Fruit fly (Drosophila melanogaster) whole organism, embryonic: ENCODE results near the gene Oatp33Eb.

Source experiments
- CG10209 ChIP-seq: fragments of 200-800 bp; sonication (Bioruptor generic); optimal IDR thresholded peaks from 3 replicates; lab custom pipeline; 2017; ENCODE audit warnings: missing biosample characterization, mild to moderate bottlenecking, missing genetic modification characterization, missing genetic modification reagents
- CG10431 ChIP-seq: fragments of 200-800 bp; sonication (Bioruptor generic); optimal IDR thresholded peaks from 3 replicates; lab custom pipeline; 2018; ENCODE audit warnings: missing biosample characterization, mild to moderate bottlenecking, missing genetic modification characterization
- CG10462 ChIP-seq: fragments of 200-800 bp; sonication (Bioruptor generic); optimal IDR thresholded peaks from 2 replicates; lab custom pipeline; 2016; ENCODE audit warnings: missing biosample characterization, missing genetic modification characterization
- CG11695 ChIP-seq: fragments of 200-800 bp; sonication (Bioruptor generic); IDR thresholded peaks from 3 replicates; pipeline ENCODE4 v1.3.6; 2022; ENCODE audit warnings: missing biosample characterization, missing genetic modification characterization
- CG1233 ChIP-seq: fragments of 200-800 bp; sonication (Bioruptor generic); optimal IDR thresholded peaks from 4 replicates; lab custom pipeline; 2018; ENCODE audit warnings: missing biosample characterization, mild to moderate bottlenecking, missing genetic modification characterization
- CG12659 ChIP-seq: fragments of 200-800 bp; sonication (Bioruptor generic); optimal IDR thresholded peaks from 3 replicates; lab custom pipeline; 2017; ENCODE audit warnings: mild to moderate bottlenecking, missing biosample characterization, missing genetic modification reagents, missing genetic modification characterization
- CG13296 ChIP-seq: fragments of 200-800 bp; sonication (Bioruptor generic); optimal IDR thresholded peaks from 3 replicates; lab custom pipeline; 2018; ENCODE audit warnings: missing biosample characterization, mild to moderate bottlenecking, missing genetic modification characterization
- CG14860 ChIP-seq: fragments of 200-800 bp; sonication (Bioruptor generic); IDR thresholded peaks from 3 replicates; pipeline ENCODE4 v1.3.6; 2022; ENCODE audit warnings: missing biosample characterization, missing genetic modification characterization; ENCODE audit not compliant: partially characterized antibody
- CG15514 ChIP-seq: fragments of 200-800 bp; sonication (Bioruptor generic); optimal IDR thresholded peaks from 3 replicates; lab custom pipeline; 2017; ENCODE audit warnings: missing biosample characterization, missing genetic modification characterization, mild to moderate bottlenecking, moderate library complexity, missing genetic modification reagents
- CG15601 ChIP-seq: fragments of 200-800 bp; sonication (Bioruptor generic); optimal IDR thresholded peaks from 3 replicates; lab custom pipeline; 2019; ENCODE audit warnings: missing biosample characterization, mild to moderate bottlenecking, missing genetic modification characterization, moderate library complexity
- CG16815 ChIP-seq: fragments of 200-800 bp; sonication (Bioruptor generic); optimal IDR thresholded peaks from 3 replicates; lab custom pipeline; 2017; ENCODE audit warnings: missing biosample characterization, mild to moderate bottlenecking, missing genetic modification characterization
- CG17328 ChIP-seq: fragments of 200-800 bp; sonication (Bioruptor generic); IDR thresholded peaks from 2 replicates; pipeline ENCODE4 v1.3.6; 2022; ENCODE audit warnings: missing biosample characterization, missing genetic modification characterization
- CG17568 ChIP-seq: fragments of 200-800 bp; sonication (Bioruptor generic); optimal IDR thresholded peaks from 2 replicates; lab custom pipeline; 2018; ENCODE audit warnings: missing biosample characterization, mild to moderate bottlenecking, missing genetic modification characterization, moderate library complexity
- CG18476 ChIP-seq: fragments of 200-800 bp; sonication (Bioruptor generic); optimal IDR thresholded peaks from 2 replicates; lab custom pipeline; 2016; ENCODE audit warnings: missing biosample characterization, mild to moderate bottlenecking, missing genetic modification characterization
- CG2116 ChIP-seq: fragments of 200-800 bp; sonication (Bioruptor generic); optimal IDR thresholded peaks from 3 replicates; lab custom pipeline; 2018; ENCODE audit warnings: missing biosample characterization, mild to moderate bottlenecking, missing genetic modification characterization
- CG2129 ChIP-seq: fragments of 200-800 bp; sonication (Bioruptor generic); IDR thresholded peaks from 2 replicates; pipeline ENCODE4 v1.3.6; 2022; ENCODE audit warnings: missing biosample characterization, missing genetic modification characterization; ENCODE audit not compliant: partially characterized antibody
- CG2199 ChIP-seq: fragments of 200-800 bp; sonication (Bioruptor generic); IDR thresholded peaks from 3 replicates; pipeline ENCODE4 v1.3.6; 2022; ENCODE audit warnings: missing biosample characterization, missing genetic modification characterization
- CG30403 ChIP-seq: fragments of 200-800 bp; sonication (Bioruptor generic); optimal IDR thresholded peaks from 3 replicates; lab custom pipeline; 2016; ENCODE audit warnings: missing biosample characterization, missing genetic modification characterization
- CG31388 ChIP-seq: fragments of 200-800 bp; sonication (Bioruptor generic); optimal IDR thresholded peaks from 2 replicates; lab custom pipeline; 2016; ENCODE audit warnings: missing biosample characterization, missing genetic modification characterization
- CG33557 ChIP-seq: fragments of 200-800 bp; sonication (Bioruptor generic); optimal IDR thresholded peaks from 2 replicates; lab custom pipeline; 2019; ENCODE audit warnings: missing biosample characterization, mild to moderate bottlenecking, missing genetic modification characterization, moderate library complexity
- CG4328 ChIP-seq: fragments of 200-800 bp; sonication (Bioruptor generic); optimal IDR thresholded peaks from 3 replicates; lab custom pipeline; 2017; ENCODE audit warnings: missing biosample characterization, missing genetic modification reagents, missing genetic modification characterization
- CG4360 ChIP-seq: fragments of 200-800 bp; sonication (Bioruptor generic); IDR thresholded peaks from 2 replicates; pipeline ENCODE4 v1.3.6; 2022; ENCODE audit warnings: missing biosample characterization, missing genetic modification characterization
- CG4820 ChIP-seq: fragments of 200-800 bp; sonication (Bioruptor generic); optimal IDR thresholded peaks from 3 replicates; lab custom pipeline; 2016; ENCODE audit warnings: missing biosample characterization, missing genetic modification characterization
- CG6854 ChIP-seq: fragments of 200-800 bp; sonication (Bioruptor generic); optimal IDR thresholded peaks from 3 replicates; lab custom pipeline; 2017; ENCODE audit warnings: missing biosample characterization, mild to moderate bottlenecking, missing genetic modification characterization
- CG7745 ChIP-seq: fragments of 200-800 bp; sonication (Bioruptor generic); optimal IDR thresholded peaks from 2 replicates; lab custom pipeline; 2018; ENCODE audit warnings: missing biosample characterization, mild to moderate bottlenecking, missing genetic modification characterization, moderate library complexity
- CG8290 ChIP-seq, 3 experiments: fragments of 200-800 bp; sonication (Bioruptor generic); optimal IDR thresholded peaks; 2 replicates each; lab custom pipeline; 2016 to 2019; ENCODE audit warnings: missing biosample characterization in 3 of 3, missing genetic modification characterization in 3 of 3, mild to moderate bottlenecking in 2 of 3, moderate library complexity in 1 of 3
- CHES-1-like ChIP-seq: fragments of 200-800 bp; sonication (Bioruptor generic); optimal IDR thresholded peaks from 2 replicates; lab custom pipeline; 2016; ENCODE audit warnings: missing biosample characterization, missing genetic modification characterization
- Camta ChIP-seq: fragments of 200-800 bp; sonication (Bioruptor generic); optimal IDR thresholded peaks from 2 replicates; lab custom pipeline; 2016; ENCODE audit warnings: missing biosample characterization, missing genetic modification characterization
- Dek ChIP-seq: fragments of 200-800 bp; sonication (Bioruptor generic); optimal IDR thresholded peaks from 3 replicates; lab custom pipeline; 2019; ENCODE audit warnings: missing biosample characterization, mild to moderate bottlenecking, missing genetic modification characterization, moderate library complexity
- Ets65A ChIP-seq: fragments of 200-800 bp; sonication (Bioruptor generic); peaks from one replicate; lab custom pipeline; 2016; ENCODE audit warnings: missing biosample characterization, missing genetic modification characterization
- Fer3 ChIP-seq: fragments of 200-800 bp; sonication (Bioruptor generic); optimal IDR thresholded peaks from 2 replicates; lab custom pipeline; 2018; ENCODE audit warnings: missing biosample characterization, mild to moderate bottlenecking, missing genetic modification characterization, moderate library complexity
- HLH3B ChIP-seq: fragments of 200-800 bp; sonication (Bioruptor generic); IDR thresholded peaks from 2 replicates; pipeline ENCODE4 v1.3.6; 2022; ENCODE audit warnings: missing biosample characterization, missing genetic modification characterization
- Meics ChIP-seq: fragments of 200-800 bp; sonication (Bioruptor generic); optimal IDR thresholded peaks from 2 replicates; lab custom pipeline; 2017; ENCODE audit warnings: missing biosample characterization, mild to moderate bottlenecking, missing genetic modification characterization
- Six4 ChIP-seq: fragments of 200-800 bp; sonication (Bioruptor generic); optimal IDR thresholded peaks from 2 replicates; lab custom pipeline; 2016; ENCODE audit warnings: missing biosample characterization, missing genetic modification characterization
- ase ChIP-seq: fragments of 200-800 bp; sonication (Bioruptor generic); IDR thresholded peaks from 3 replicates; pipeline ENCODE4 v1.3.6; 2022; ENCODE audit warnings: missing biosample characterization, missing genetic modification characterization
- ato ChIP-seq: fragments of 200-800 bp; sonication (Bioruptor generic); IDR thresholded peaks from 2 replicates; pipeline ENCODE4 v1.3.6; 2022; ENCODE audit warnings: missing biosample characterization, missing genetic modification characterization; ENCODE audit not compliant: partially characterized antibody
- bcd ChIP-seq: fragments of 200-800 bp; sonication (Bioruptor generic); optimal IDR thresholded peaks from 2 replicates; lab custom pipeline; 2017; ENCODE audit warnings: missing biosample characterization, mild to moderate bottlenecking, missing genetic modification characterization
- chinmo ChIP-seq: fragments of 200-800 bp; sonication (Bioruptor generic); IDR thresholded peaks from 4 replicates; pipeline ENCODE4 v1.3.6; 2022; ENCODE audit warnings: missing biosample characterization, missing genetic modification characterization; ENCODE audit not compliant: partially characterized antibody
- crc ChIP-seq: fragments of 200-800 bp; sonication (Bioruptor generic); optimal IDR thresholded peaks from 2 replicates; lab custom pipeline; 2016; ENCODE audit warnings: missing biosample characterization, missing genetic modification characterization
- gcm2 ChIP-seq: fragments of 200-800 bp; sonication (Bioruptor generic); optimal IDR thresholded peaks from 2 replicates; lab custom pipeline; 2016; ENCODE audit warnings: missing biosample characterization, missing genetic modification characterization
- gem ChIP-seq: fragments of 200-800 bp; sonication (Bioruptor generic); optimal IDR thresholded peaks from 2 replicates; lab custom pipeline; 2019; ENCODE audit warnings: missing biosample characterization, mild to moderate bottlenecking, missing genetic modification characterization, moderate library complexity
- gro ChIP-seq: fragments of 200-800 bp; sonication (Bioruptor generic); optimal IDR thresholded peaks from 2 replicates; lab custom pipeline; 2016; ENCODE audit warnings: missing biosample characterization, missing genetic modification characterization
- insv ChIP-seq, 2 experiments: fragments of 200-800 bp; sonication (Bioruptor generic); optimal IDR thresholded peaks; 3 replicates each; lab custom pipeline; 2016 to 2018; ENCODE audit warnings: missing biosample characterization in 2 of 2, missing genetic modification characterization in 2 of 2
- ken ChIP-seq: fragments of 200-800 bp; sonication (Bioruptor generic); IDR thresholded peaks from 3 replicates; pipeline ENCODE4 v1.3.6; 2022; ENCODE audit warnings: missing biosample characterization, missing genetic modification characterization
- prd ChIP-seq, 3 experiments: fragments of >200 bp in 2 of 3; fragments of 200-800 bp in 1 of 3; sonication (Bioruptor generic) in 1 of 3; optimal IDR thresholded peaks in 2 of 3; IDR thresholded peaks in 1 of 3; 2 replicates in 2 of 3; 3 replicates in 1 of 3; pipeline versions ENCODE4 v1.3.6 to Lab custom; 2017 to 2022; ENCODE audit warnings: missing biosample characterization in 1 of 3, missing genetic modification characterization in 1 of 3
- salm ChIP-seq: fragments of 200-800 bp; sonication (Bioruptor generic); optimal IDR thresholded peaks from 2 replicates; lab custom pipeline; 2018; ENCODE audit warnings: missing biosample characterization, mild to moderate bottlenecking, missing genetic modification characterization
- schlank ChIP-seq: fragments of 200-800 bp; sonication (Bioruptor generic); optimal IDR thresholded peaks from 2 replicates; lab custom pipeline; 2018; ENCODE audit warnings: missing biosample characterization, mild to moderate bottlenecking, missing genetic modification characterization
- vvl ChIP-seq: fragments of 200-800 bp; sonication (Bioruptor generic); IDR thresholded peaks from 2 replicates; pipeline ENCODE4 v1.3.6; 2022; ENCODE audit warnings: missing biosample characterization, missing genetic modification characterization

Oatp33Eb gene

DNA sequence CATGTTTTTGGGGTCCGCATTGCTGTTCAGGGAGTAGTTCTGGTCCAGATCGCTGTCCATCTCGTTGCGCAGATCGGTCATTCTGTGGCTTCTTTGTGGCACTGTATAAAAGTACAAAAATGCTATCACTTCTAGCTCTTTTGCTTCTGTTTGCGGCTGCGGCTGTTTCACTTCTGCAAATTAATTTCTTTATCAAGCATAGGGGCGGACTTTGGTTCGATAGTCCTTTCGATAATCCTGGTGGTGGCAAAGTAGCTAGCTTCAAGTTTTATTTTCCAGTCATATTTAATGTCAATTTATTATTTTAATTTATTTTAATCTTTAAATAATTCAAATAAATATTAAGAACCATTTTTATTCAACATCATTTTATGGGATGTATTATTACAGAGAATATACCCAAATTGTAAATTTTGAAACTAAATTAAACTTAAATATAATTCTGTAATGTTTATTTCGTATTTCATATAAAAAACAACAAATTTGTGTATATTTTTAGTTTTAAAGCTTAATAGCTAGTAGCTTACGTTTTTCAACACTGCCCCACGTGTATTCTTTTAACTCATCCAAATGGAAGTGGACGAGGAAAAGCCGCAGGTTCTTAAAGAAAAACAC is 20.7 kb upstream of the Oatp33Eb start, which contains the start of the genes CG5446 and Trm1 (continued):
- peak; percentile 76 for TF ChIP-seq CG30403 (GFP tag; lab: Kevin White, UChicago)
- TF ChIP-seq crc = no peak
- TF ChIP-seq Meics (GFP tag; lab: Kevin White, UChicago) = peak; percentile 76
- TF ChIP-seq Camta (GFP tag; lab: Kevin White, UChicago) = no peak
- TF ChIP-seq prd (optimal IDR thresholded peaks at IDR 0.05; lab: Kevin White, UChicago) = no peak
- TF ChIP-seq prd (GFP tag; IDR thresholded peaks at IDR 0.05; lab: Robert Waterston, UW) = peak; percentile 51; the same call in 1 of the 3 replicates
- no peak for TF ChIP-seq CHES-1-like (GFP tag; lab: Kevin White, UChicago)
- peak; percentile 17 for TF ChIP-seq CG31388
- peak; percentile 56 for TF ChIP-seq CG2116 (GFP tag; lab: Kevin White, UChicago)
- no peak for TF ChIP-seq gcm2
- peak; percentile 90 for TF ChIP-seq gem (tag; lab: Kevin White, UChicago)
- TF ChIP-seq CG10462 = peak; percentile 14
- peak; percentile 70; the same call in 2 of the 3 replicates for TF ChIP-seq CG11695 (GFP tag; lab: Robert Waterston, UW)
- peak; percentile 74 for TF ChIP-seq CG10209 (GFP tag; lab: Kevin White, UChicago)
- peak; percentile 75; the same call in 1 of the 2 replicates for TF ChIP-seq vvl (GFP tag; lab: Robert Waterston, UW)
- no peak for TF ChIP-seq CG2199 (GFP tag; lab: Robert Waterston, UW)
- TF ChIP-seq CG15514 (GFP tag; lab: Kevin White, UChicago) = peak; percentile 51
- TF ChIP-seq CG33557 (GFP tag; lab: Kevin White, UChicago) = peak; percentile 67
- TF ChIP-seq CG18476 = peak; percentile 3
- TF ChIP-seq Six4 (GFP tag; lab: Kevin White, UChicago) = peak; percentile 70
- 0 out of 3 replicates have a peak, but pooled peaks have one; percentile 6 for TF ChIP-seq ken (GFP tag; lab: Robert Waterston, UW)
- TF ChIP-seq CG1233 = peak; percentile 41
- peak; percentile 66 for TF ChIP-seq bcd (GFP tag; lab: Kevin White, UChicago)
- TF ChIP-seq CG17328 (GFP tag; lab: Robert Waterston, UW) = no peak
- TF ChIP-seq CG4820 (GFP tag; lab: Kevin White, UChicago) = peak; percentile 48
- peak; percentile 47 for TF ChIP-seq Ets65A (GFP tag; lab: Kevin White, UChicago)
- TF ChIP-seq CG2129 (GFP tag; lab: Robert Waterston, UW) = no peak
- no peak for TF ChIP-seq chinmo (GFP tag; lab: Robert Waterston, UW)
- TF ChIP-seq ase = 0 out of 3 replicates have a peak, but pooled peaks have one; percentile 43
- TF ChIP-seq CG17568 = peak; percentile 26
- TF ChIP-seq gro (GFP tag; lab: Kevin White, UChicago) = no peak
- no peak for TF ChIP-seq CG7745 (tag; lab: Kevin White, UChicago)
- peak; percentile 32 for TF ChIP-seq CG8290 (GFP tag; optimal IDR thresholded peaks at IDR 0.05; lab: Kevin White, UChicago)
- no peak for TF ChIP-seq CG8290 (tag; optimal IDR thresholded peaks at IDR 0.05; lab: Kevin White, UChicago)
- TF ChIP-seq CG16815 (GFP tag; lab: Kevin White, UChicago) = peak; percentile 39
- TF ChIP-seq CG4360 (GFP tag; lab: Robert Waterston, UW) = no peak
- TF ChIP-seq CG14860 = no peak
- no peak for TF ChIP-seq salm (tag; lab: Kevin White, UChicago)
- peak; percentile 74 for TF ChIP-seq CG13296 (GFP tag; lab: Kevin White, UChicago)
- peak; percentile 55 for TF ChIP-seq HLH3B
- peak; percentile 74 for TF ChIP-seq Dek
- peak in 1 of 2 experiments; percentile 19 for TF ChIP-seq insv (GFP tag; optimal IDR thresholded peaks at IDR 0.05; lab: Kevin White, UChicago)
- peak; percentile 42 for TF ChIP-seq CG6854 (GFP tag; lab: Kevin White, UChicago)
- no peak for TF ChIP-seq ato (GFP tag; lab: Robert Waterston, UW)
- TF ChIP-seq CG4328 (GFP tag; lab: Kevin White, UChicago) = peak; percentile 53
- peak; percentile 60 for TF ChIP-seq Fer3
- peak; percentile 86 for TF ChIP-seq CG12659 (GFP tag; lab: Kevin White, UChicago)
- TF ChIP-seq CG10431 (GFP tag; lab: Kevin White, UChicago) = peak; percentile 40
- TF ChIP-seq schlank = no peak
- peak; percentile 81 for TF ChIP-seq CG15601 (tag; lab: Kevin White, UChicago)
